Worm (Caenorhabditis elegans) whole organism, dauer: ENCODE results near the gene fbxb-114.
"Not testable (repeated sequence)": the region's sequence is repeated elsewhere in the genome, so short reads cannot be mapped to it uniquely, and the experiment has no call there.

Experiments
- unc-62 ChIP-seq: sonication (generic microtip); optimal IDR thresholded peaks from 2 replicates; lab custom pipeline; 2017; ENCODE audit warnings: missing biosample characterization, missing genetic modification reagents, missing genetic modification characterization

fbxb-114 gene

ce11 chrX:16921533-16921932 is at the start of gene fbxb-114:
Gene fbxb-114, plus strand, starts transcription at chrX:16921833.
- TF ChIP-seq unc-62 (GFP tag; lab: Kevin White, UChicago): no peak

- no peak for TF ChIP-seq unc-62 (GFP tag; lab: Kevin White, UChicago)
Observed at ce11 chrX:16872446-16872962, 49.1 kb upstream of the fbxb-114 start, which contains the start of gene T20F7.1. Gene T20F7.1, plus strand, starts transcription at chrX:16872912.

- TF ChIP-seq unc-62 (GFP tag; lab: Kevin White, UChicago): no peak
Observed at ce11 chrX:16880426-16880825, 41.2 kb upstream of the fbxb-114 start, which contains the start of gene acs-9. Gene acs-9, minus strand, starts transcription at chrX:16880526.

- TF ChIP-seq unc-62 (GFP tag; lab: Kevin White, UChicago): not testable (repeated sequence)
Observed at ce11 chrX:16883426-16883825, 38.2 kb upstream of the fbxb-114 start, which contains the start of gene Y13C8A.1. Gene Y13C8A.1, plus strand, starts transcription at chrX:16883726.

ce11 chrX:16884075-16884474 is 37.6 kb upstream of the fbxb-114 start:
- no peak for TF ChIP-seq unc-62 (GFP tag; lab: Kevin White, UChicago)

ce11 chrX:16891683-16892082 is 29.9 kb upstream of the fbxb-114 start, which contains the start of gene F39F10.3:
Gene F39F10.3, plus strand, starts transcription at chrX:16891983.
- TF ChIP-seq unc-62 (GFP tag; lab: Kevin White, UChicago): no peak

ce11 chrX:16893767-16894166 is 27.9 kb upstream of the fbxb-114 start:
- TF ChIP-seq unc-62 (GFP tag; lab: Kevin White, UChicago): no peak

ce11 chrX:16894577-16894976 is 27.1 kb upstream of the fbxb-114 start, which contains the start of gene F39F10.2:
Gene F39F10.2, plus strand, starts transcription at chrX:16894877.
- TF ChIP-seq unc-62 (GFP tag; lab: Kevin White, UChicago): no peak

ce11 chrX:16902657-16903056 is 19.0 kb upstream of the fbxb-114 start:
- no peak for TF ChIP-seq unc-62 (GFP tag; lab: Kevin White, UChicago)

ce11 chrX:16903619-16904018 is 18.0 kb upstream of the fbxb-114 start, which contains the start of gene F39F10.4:
Gene F39F10.4, minus strand, starts transcription at chrX:16903719.
- TF ChIP-seq unc-62 (GFP tag; lab: Kevin White, UChicago): no peak

- not testable (repeated sequence) for TF ChIP-seq unc-62 (GFP tag; lab: Kevin White, UChicago)
Observed at ce11 chrX:16913669-16914068, 8.0 kb upstream of the fbxb-114 start, which contains the start of gene F39F10.5. Gene F39F10.5, minus strand, starts transcription at chrX:16913769.

- TF ChIP-seq unc-62 (GFP tag; lab: Kevin White, UChicago): no peak
Observed at ce11 chrX:16919468-16919867, 2.2 kb upstream of the fbxb-114 start.

- TF ChIP-seq unc-62 (GFP tag; lab: Kevin White, UChicago): no peak
Observed at ce11 chrX:16923636-16924035, 2.0 kb downstream of the fbxb-114 start, which contains the start of gene C30E1.4. Gene C30E1.4, plus strand, starts transcription at chrX:16923936.

ce11 chrX:16925343-16925742 is 3.7 kb downstream of the fbxb-114 start:
- TF ChIP-seq unc-62 (GFP tag; lab: Kevin White, UChicago): no peak

ce11 chrX:16928087-16928486 is 6.5 kb downstream of the fbxb-114 start:
- TF ChIP-seq unc-62 (GFP tag; lab: Kevin White, UChicago): no peak

- TF ChIP-seq unc-62 (GFP tag; lab: Kevin White, UChicago): peak; percentile 60
Observed at ce11 chrX:16929560-16930332, 8.1 kb downstream of the fbxb-114 start.

ce11 chrX:16930333-16930621 is 8.6 kb downstream of the fbxb-114 start:
- TF ChIP-seq unc-62 (GFP tag; lab: Kevin White, UChicago): no peak
